Fruit fly (Drosophila melanogaster): Measurements from ENCODE around the gene HLH3B.

The HLH3B gene

dm6 chrX:2646022-2646761 is 35.3 kb downstream of the HLH3B start (continued):
- peak; percentile 92 for TF ChIP-seq kah (GFP tag; optimal IDR thresholded peaks at IDR 0.05)
- peak; percentile 93 for TF ChIP-seq Six4 (GFP tag; optimal IDR thresholded peaks at IDR 0.05)
- no peak for TF ChIP-seq pita (GFP tag; optimal IDR thresholded peaks at IDR 0.05)
- TF ChIP-seq mirr (GFP tag; optimal IDR thresholded peaks at IDR 0.05), result peak; percentile 95
- TF ChIP-seq wdn (GFP tag; IDR thresholded peaks at IDR 0.05), result peak; percentile 95
- TF ChIP-seq sc (optimal IDR thresholded peaks at IDR 0.05), result no peak
- peak; percentile 93 for TF ChIP-seq sc (GFP tag; optimal IDR thresholded peaks at IDR 0.05)
- TF ChIP-seq jumu (GFP tag; optimal IDR thresholded peaks at IDR 0.05), result peak; percentile 97
- peak; percentile 89 for TF ChIP-seq gsb (GFP tag; IDR thresholded peaks at IDR 0.05)
- peak; percentile 95 for TF ChIP-seq CG4424 (GFP tag; optimal IDR thresholded peaks at IDR 0.05)
- peak; percentile 96 for TF ChIP-seq CG10366 (GFP tag; IDR thresholded peaks at IDR 0.05)
- TF ChIP-seq CG1024 (GFP tag; IDR thresholded peaks at IDR 0.05), result peak; percentile 84
- TF ChIP-seq aop (GFP tag; IDR thresholded peaks at IDR 0.05), result peak; percentile 88
- TF ChIP-seq dmrt99B (tag; optimal IDR thresholded peaks at IDR 0.05), result peak; percentile 98
- TF ChIP-seq CG13123 (GFP tag; optimal IDR thresholded peaks at IDR 0.05), result peak; percentile 90
- TF ChIP-seq HLH4C (GFP tag; IDR thresholded peaks at IDR 0.05; ENCODE audit: partially characterized antibody), result peak; percentile 41; the same call in 1 of the 3 replicates
- TF ChIP-seq cg (GFP tag; optimal IDR thresholded peaks at IDR 0.05), result peak; percentile 64
- peak; percentile 83 for TF ChIP-seq Deaf1 (tag; optimal IDR thresholded peaks at IDR 0.05)
- peak; percentile 94 for TF ChIP-seq CG12942 (GFP tag; optimal IDR thresholded peaks at IDR 0.05)
- peak; percentile 79 for TF ChIP-seq sima (GFP tag; optimal IDR thresholded peaks at IDR 0.05)
- peak; percentile 89 for TF ChIP-seq CG18011 (GFP tag; optimal IDR thresholded peaks at IDR 0.05)
- TF ChIP-seq Neu2 (GFP tag; optimal IDR thresholded peaks at IDR 0.05; ENCODE audit: borderline replicate concordance), result peak; percentile 82
- peak; percentile 91 for TF ChIP-seq CG18476 (GFP tag; optimal IDR thresholded peaks at IDR 0.05)
- TF ChIP-seq CG9609 (GFP tag; optimal IDR thresholded peaks at IDR 0.05), result peak; percentile 97
- peak; percentile 90 for TF ChIP-seq Lim3 (GFP tag; IDR thresholded peaks at IDR 0.05)
- TF ChIP-seq Kr (GFP tag; optimal IDR thresholded peaks at IDR 0.05), result peak; percentile 29
- peak; percentile 96 for TF ChIP-seq gsb-n (tag; optimal IDR thresholded peaks at IDR 0.05)
- peak; percentile 93 for TF ChIP-seq CG9215 (GFP tag; IDR thresholded peaks at IDR 0.05)
- peak; percentile 96 for TF ChIP-seq CG8388 (GFP tag; optimal IDR thresholded peaks at IDR 0.05)
- peak; percentile 99 for TF ChIP-seq Ets65A (GFP tag)
- no peak for TF ChIP-seq D (optimal IDR thresholded peaks at IDR 0.05)
- peak; percentile 93 for TF ChIP-seq D (GFP tag; optimal IDR thresholded peaks at IDR 0.05)
- peak; percentile 98 for TF ChIP-seq CG18599 (GFP tag; optimal IDR thresholded peaks at IDR 0.05)
- TF ChIP-seq CG7372 (GFP tag; IDR thresholded peaks at IDR 0.05), result peak; percentile 92
- peak; percentile 93 for TF ChIP-seq Camta (GFP tag; optimal IDR thresholded peaks at IDR 0.05)
- peak; percentile 79 for TF ChIP-seq psq (GFP tag; optimal IDR thresholded peaks at IDR 0.05)
- no peak; the same call in 2 of the 3 replicates for TF ChIP-seq zen2 (GFP tag; IDR thresholded peaks at IDR 0.05; ENCODE audit: partially characterized antibody)
- peak; percentile 95 for TF ChIP-seq CG14441 (GFP tag; IDR thresholded peaks at IDR 0.05)
- TF ChIP-seq CG31388 (GFP tag; optimal IDR thresholded peaks at IDR 0.05), result peak; percentile 75
- peak; percentile 97 for TF ChIP-seq CG15601 (tag; optimal IDR thresholded peaks at IDR 0.05)
- TF ChIP-seq Lpt (GFP tag; optimal IDR thresholded peaks at IDR 0.05), result no peak
- peak; percentile 98 for TF ChIP-seq odd (GFP tag; optimal IDR thresholded peaks at IDR 0.05)
- peak; percentile 78 for TF ChIP-seq CG14965 (GFP tag; optimal IDR thresholded peaks at IDR 0.05; ENCODE audit: borderline replicate concordance)
- TF ChIP-seq CG5180 (GFP tag; optimal IDR thresholded peaks at IDR 0.05), result peak; percentile 90
- peak; percentile 89 for TF ChIP-seq CG8359 (GFP tag; optimal IDR thresholded peaks at IDR 0.05; ENCODE audit: borderline replicate concordance)
- peak; percentile 85; the same call in 3 of the 4 replicates for TF ChIP-seq chinmo (GFP tag; IDR thresholded peaks at IDR 0.05; ENCODE audit: partially characterized antibody)
- TF ChIP-seq crc (GFP tag; optimal IDR thresholded peaks at IDR 0.05), result peak; percentile 94
- TF ChIP-seq Dll (GFP tag; IDR thresholded peaks at IDR 0.05; ENCODE audit: partially characterized antibody), result peak; percentile 51; the same call in 1 of the 4 replicates
- TF ChIP-seq CG17359 (tag; optimal IDR thresholded peaks at IDR 0.05), result peak; percentile 96
